Fruit fly (Drosophila melanogaster): ENCODE data around the gene SAK.

SAK gene

DNA sequence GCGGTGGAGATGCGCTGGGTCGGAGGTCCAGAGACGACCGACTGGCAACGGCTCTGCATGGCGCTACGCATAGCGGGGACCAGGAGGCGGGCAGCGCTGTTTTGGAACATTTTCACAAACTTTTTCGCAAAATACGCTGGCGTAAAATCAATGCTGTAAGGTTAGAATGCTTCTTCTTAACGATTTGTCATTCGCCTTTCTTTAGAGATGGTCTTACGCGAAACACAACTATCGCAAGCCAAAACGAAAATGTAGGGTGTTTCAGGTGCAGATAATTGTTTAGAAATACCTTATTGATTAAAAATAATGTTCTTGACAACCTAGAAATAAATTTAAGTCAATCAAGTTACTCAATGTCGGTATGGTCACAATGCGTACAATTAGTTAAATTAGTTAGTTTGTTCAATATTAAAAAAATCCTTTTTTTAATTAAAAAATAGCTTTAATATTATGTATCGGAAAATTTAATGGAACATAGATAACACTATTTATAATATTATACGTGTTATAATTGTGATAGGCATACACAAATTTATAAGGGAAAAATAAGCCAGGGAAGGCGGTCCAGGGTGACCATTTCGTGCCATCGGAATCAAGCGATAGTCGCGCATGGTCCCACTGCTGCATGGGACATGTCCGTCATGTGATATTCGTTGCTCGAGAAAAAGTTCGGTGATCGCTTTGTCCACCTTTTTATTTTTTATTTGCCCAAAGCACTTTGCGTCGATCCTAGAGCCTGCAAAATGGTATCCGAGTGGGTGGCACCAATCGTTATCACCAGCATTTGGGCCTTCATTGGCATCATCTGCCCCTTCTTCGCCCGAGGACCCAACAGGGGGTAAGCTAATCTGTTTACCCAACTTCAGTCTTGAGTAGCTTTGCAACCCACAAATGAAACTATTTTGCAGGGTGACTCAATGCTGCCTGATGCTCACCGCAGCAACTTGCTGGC lies 23.8 kb upstream of the SAK start, which contains the start of the genes COX8 and VhaM9.7-b (continued):
- TF ChIP-seq tio (GFP tag; optimal IDR thresholded peaks at IDR 0.05), result peak; percentile 27
- TF ChIP-seq CG6683 (GFP tag; optimal IDR thresholded peaks at IDR 0.05), result no peak
- TF ChIP-seq CG1529 (GFP tag; optimal IDR thresholded peaks at IDR 0.05), result no peak
- peak; percentile 20 for TF ChIP-seq CG3163 (GFP tag; optimal IDR thresholded peaks at IDR 0.05)
- TF ChIP-seq Dref (GFP tag; IDR thresholded peaks at IDR 0.05), result no peak; the same call in none of the 2 replicates
- peak; percentile 78 for TF ChIP-seq zfh2 (GFP tag; optimal IDR thresholded peaks at IDR 0.05)
- TF ChIP-seq bigmax (GFP tag; optimal IDR thresholded peaks at IDR 0.05), result peak; percentile 88
- peak; percentile 56 for TF ChIP-seq CG13624 (GFP tag; optimal IDR thresholded peaks at IDR 0.05)
- TF ChIP-seq CG9876 (GFP tag; optimal IDR thresholded peaks at IDR 0.05), result peak; percentile 53
- peak; percentile 56 for TF ChIP-seq Ets97D (GFP tag; optimal IDR thresholded peaks at IDR 0.05)
- peak; percentile 80 for TF ChIP-seq Dll (GFP tag; IDR thresholded peaks at IDR 0.05; ENCODE audit: partially characterized antibody)
- peak; percentile 25 for TF ChIP-seq tx (GFP tag; optimal IDR thresholded peaks at IDR 0.05)
- TF ChIP-seq CG10366 (GFP tag; IDR thresholded peaks at IDR 0.05), result peak; percentile 61; the same call in 1 of the 2 replicates
- TF ChIP-seq pfk (GFP tag; optimal IDR thresholded peaks at IDR 0.05), result peak; percentile 24
- TF ChIP-seq Neu2 (GFP tag; optimal IDR thresholded peaks at IDR 0.05; ENCODE audit: borderline replicate concordance), result no peak
- peak; percentile 72 for TF ChIP-seq amos (GFP tag; IDR thresholded peaks at IDR 0.05; ENCODE audit: partially characterized antibody)
- TF ChIP-seq dysf (GFP tag; IDR thresholded peaks at IDR 0.05), result 0 out of 3 replicates have a peak, but pooled peaks have one; percentile 57
- TF ChIP-seq CG3726 (GFP tag; IDR thresholded peaks at IDR 0.05), result no peak
- TF ChIP-seq az2 (GFP tag; optimal IDR thresholded peaks at IDR 0.05), result peak; percentile 57
- TF ChIP-seq CG18619 (GFP tag; optimal IDR thresholded peaks at IDR 0.05), result peak; percentile 40
- TF ChIP-seq Chrac-16 (GFP tag; optimal IDR thresholded peaks at IDR 0.05), result peak; percentile 55
- no peak for TF ChIP-seq CG11560 (tag; IDR thresholded peaks at IDR 0.05)
- TF ChIP-seq CG30403 (GFP tag; optimal IDR thresholded peaks at IDR 0.05), result peak; percentile 81
- TF ChIP-seq CG16815 (GFP tag; optimal IDR thresholded peaks at IDR 0.05), result peak; percentile 45
- peak; percentile 51 to 99 for TF ChIP-seq Pdp1 (GFP tag; optimal IDR thresholded peaks at IDR 0.05)
- TF ChIP-seq zen (tag; optimal IDR thresholded peaks at IDR 0.05), result peak; percentile 55
- TF ChIP-seq CG8281 (tag; optimal IDR thresholded peaks at IDR 0.05), result peak; percentile 64
- peak; percentile 43 for TF ChIP-seq Atf-2 (GFP tag; optimal IDR thresholded peaks at IDR 0.05)
- TF ChIP-seq Lpt (GFP tag; optimal IDR thresholded peaks at IDR 0.05), result no peak
- peak; percentile 25 for TF ChIP-seq CG7928 (GFP tag; optimal IDR thresholded peaks at IDR 0.05)
- TF ChIP-seq CG14441 (GFP tag; IDR thresholded peaks at IDR 0.05), result peak; percentile 55; the same call in 1 of the 2 replicates
- no peak for TF ChIP-seq fru (optimal IDR thresholded peaks at IDR 0.05)
- peak; percentile 62 for TF ChIP-seq CG10267 (tag; optimal IDR thresholded peaks at IDR 0.05)
- TF ChIP-seq CG8089 (GFP tag; optimal IDR thresholded peaks at IDR 0.05), result peak; percentile 35
- no peak for TF ChIP-seq her (GFP tag; optimal IDR thresholded peaks at IDR 0.05)
- TF ChIP-seq CG9797 (GFP tag; optimal IDR thresholded peaks at IDR 0.05), result peak; percentile 86
- peak; percentile 10 for TF ChIP-seq kah (GFP tag; optimal IDR thresholded peaks at IDR 0.05)
- TF ChIP-seq CG7963 (GFP tag; IDR thresholded peaks at IDR 0.05; ENCODE audit: partially characterized antibody), result peak; percentile 33; the same call in 1 of the 3 replicates
- no peak for TF ChIP-seq Dip2 (GFP tag; IDR thresholded peaks at IDR 0.05)
- peak; percentile 67 for TF ChIP-seq Sox100B (GFP tag; optimal IDR thresholded peaks at IDR 0.05)
- no peak for TF ChIP-seq Hand (GFP tag; optimal IDR thresholded peaks at IDR 0.05)
- peak; percentile 70 for TF ChIP-seq HLH3B (GFP tag; IDR thresholded peaks at IDR 0.05)
- 0 out of 2 replicates have a peak, but pooled peaks have one; percentile 47 for TF ChIP-seq wdn (GFP tag; IDR thresholded peaks at IDR 0.05)
- peak; percentile 21; the same call in 1 of the 3 replicates for TF ChIP-seq CG34224 (GFP tag; IDR thresholded peaks at IDR 0.05; ENCODE audit: partially characterized antibody)
- TF ChIP-seq CG34422 (GFP tag; IDR thresholded peaks at IDR 0.05), result peak; percentile 66
- peak; percentile 21 for TF ChIP-seq vfl (GFP tag; optimal IDR thresholded peaks at IDR 0.05)
- no peak for TF ChIP-seq prd (optimal IDR thresholded peaks at IDR 0.05)
- peak; percentile 78; the same call in 2 of the 3 replicates for TF ChIP-seq prd (GFP tag; IDR thresholded peaks at IDR 0.05)
- peak; percentile 30 for TF ChIP-seq CG7786 (GFP tag; optimal IDR thresholded peaks at IDR 0.05)

All from whole organism, embryonic.